Fruit fly (Drosophila melanogaster) whole organism, embryonic: ENCODE data around the gene CG12814.

Experiments
- Atf-2 ChIP-seq: fragments of 200-800 bp; sonication (Bioruptor generic); optimal IDR thresholded peaks from 2 replicates; lab custom pipeline; 2016; ENCODE audit warnings: missing biosample characterization, missing genetic modification characterization
- CG10147 ChIP-seq: fragments of 200-800 bp; sonication (Bioruptor generic); optimal IDR thresholded peaks from 2 replicates; lab custom pipeline; 2019; ENCODE audit warnings: missing biosample characterization, mild to moderate bottlenecking, missing genetic modification characterization, moderate library complexity
- CG12659 ChIP-seq: fragments of 200-800 bp; sonication (Bioruptor generic); optimal IDR thresholded peaks from 3 replicates; lab custom pipeline; 2017; ENCODE audit warnings: mild to moderate bottlenecking, missing biosample characterization, missing genetic modification reagents, missing genetic modification characterization
- CG13296 ChIP-seq: fragments of 200-800 bp; sonication (Bioruptor generic); optimal IDR thresholded peaks from 3 replicates; lab custom pipeline; 2018; ENCODE audit warnings: missing biosample characterization, mild to moderate bottlenecking, missing genetic modification characterization
- CG14441 ChIP-seq: fragments of 200-800 bp; sonication (Bioruptor generic); IDR thresholded peaks from 2 replicates; pipeline ENCODE4 v1.3.6; 2022; ENCODE audit warnings: missing biosample characterization, missing genetic modification characterization
- CG14965 ChIP-seq: fragments of 200-800 bp; sonication (Bioruptor generic); optimal IDR thresholded peaks from 2 replicates; lab custom pipeline; 2016; ENCODE audit warnings: missing biosample characterization, missing genetic modification characterization, borderline replicate concordance
- CG15514 ChIP-seq: fragments of 200-800 bp; sonication (Bioruptor generic); optimal IDR thresholded peaks from 3 replicates; lab custom pipeline; 2017; ENCODE audit warnings: missing biosample characterization, missing genetic modification characterization, mild to moderate bottlenecking, moderate library complexity, missing genetic modification reagents
- CG16815 ChIP-seq: fragments of 200-800 bp; sonication (Bioruptor generic); optimal IDR thresholded peaks from 3 replicates; lab custom pipeline; 2017; ENCODE audit warnings: missing biosample characterization, mild to moderate bottlenecking, missing genetic modification characterization
- CG17359 ChIP-seq: fragments of 200-800 bp; sonication (Bioruptor generic); optimal IDR thresholded peaks from 3 replicates; lab custom pipeline; 2018; ENCODE audit warnings: missing biosample characterization, mild to moderate bottlenecking, missing genetic modification characterization, moderate library complexity
- CG1792 ChIP-seq: fragments of 200-800 bp; sonication (Bioruptor generic); optimal IDR thresholded peaks from 2 replicates; lab custom pipeline; 2016; ENCODE audit warnings: missing biosample characterization, missing genetic modification characterization
- CG18619 ChIP-seq: fragments of 200-800 bp; sonication (Bioruptor generic); optimal IDR thresholded peaks from 3 replicates; lab custom pipeline; 2017; ENCODE audit warnings: missing biosample characterization, mild to moderate bottlenecking, missing genetic modification characterization
- CG2116 ChIP-seq: fragments of 200-800 bp; sonication (Bioruptor generic); optimal IDR thresholded peaks from 3 replicates; lab custom pipeline; 2018; ENCODE audit warnings: missing biosample characterization, mild to moderate bottlenecking, missing genetic modification characterization
- CG2202 ChIP-seq: fragments of 200-800 bp; sonication (Bioruptor generic); optimal IDR thresholded peaks from 2 replicates; lab custom pipeline; 2018; ENCODE audit warnings: missing biosample characterization, mild to moderate bottlenecking, missing genetic modification characterization
- CG4282 ChIP-seq: fragments of 200-800 bp; sonication (Bioruptor generic); optimal IDR thresholded peaks from 2 replicates; lab custom pipeline; 2016; ENCODE audit warnings: missing biosample characterization, missing genetic modification characterization
- CG7271 ChIP-seq: fragments of 200-800 bp; sonication (Bioruptor generic); optimal IDR thresholded peaks from 2 replicates; lab custom pipeline; 2018; ENCODE audit warnings: missing biosample characterization, mild to moderate bottlenecking, missing genetic modification characterization, moderate library complexity
- CG8388 ChIP-seq: fragments of 200-800 bp; sonication (Bioruptor generic); optimal IDR thresholded peaks from 2 replicates; lab custom pipeline; 2019; ENCODE audit warnings: missing biosample characterization, mild to moderate bottlenecking, missing genetic modification characterization, moderate library complexity
- Chrac-16 ChIP-seq: fragments of 200-800 bp; sonication (Bioruptor generic); optimal IDR thresholded peaks from 3 replicates; lab custom pipeline; 2016; ENCODE audit warnings: missing biosample characterization, missing genetic modification characterization
- Drgx ChIP-seq: fragments of 200-800 bp; sonication (Bioruptor generic); IDR thresholded peaks from 2 replicates; pipeline ENCODE4 v1.3.6; 2022; ENCODE audit warnings: missing biosample characterization, missing genetic modification characterization
- E2f1 ChIP-seq: fragments of 200-800 bp; sonication (Bioruptor generic); IDR thresholded peaks from 2 replicates; pipeline ENCODE4 v1.3.6; 2022; ENCODE audit warnings: missing biosample characterization, missing genetic modification characterization
- H2.0 ChIP-seq: fragments of 200-800 bp; sonication (Bioruptor generic); IDR thresholded peaks from 2 replicates; pipeline ENCODE4 v1.3.6; 2022; ENCODE audit warnings: missing biosample characterization, missing genetic modification characterization
- Poxn ChIP-seq: fragments of 200-800 bp; sonication (Bioruptor generic); IDR thresholded peaks from 2 replicates; pipeline ENCODE4 v1.3.6; 2022; ENCODE audit warnings: missing biosample characterization, missing genetic modification characterization
- Sox100B ChIP-seq: fragments of 200-800 bp; sonication (Bioruptor generic); optimal IDR thresholded peaks from 3 replicates; lab custom pipeline; 2018; ENCODE audit warnings: missing biosample characterization, mild to moderate bottlenecking, missing genetic modification characterization
- Vsx1 ChIP-seq: fragments of 200-800 bp; sonication (Bioruptor generic); optimal IDR thresholded peaks from 2 replicates; lab custom pipeline; 2017; ENCODE audit warnings: missing biosample characterization, mild to moderate bottlenecking, missing genetic modification characterization, missing genetic modification reagents
- Xbp1 ChIP-seq: fragments of 200-800 bp; sonication (Bioruptor generic); optimal IDR thresholded peaks from 3 replicates; lab custom pipeline; 2016; ENCODE audit warnings: missing biosample characterization, mild to moderate bottlenecking, missing genetic modification characterization
- Xrp1 ChIP-seq: fragments of 200-800 bp; sonication (Bioruptor generic); IDR thresholded peaks from 2 replicates; pipeline ENCODE4 v1.3.6; 2022; ENCODE audit warnings: missing biosample characterization, missing genetic modification characterization
- YL-1 ChIP-seq: fragments of 200-800 bp; sonication (Bioruptor generic); optimal IDR thresholded peaks from 3 replicates; lab custom pipeline; 2017; ENCODE audit warnings: missing biosample characterization, mild to moderate bottlenecking, missing genetic modification characterization
- ash1 ChIP-seq: fragments of 200-800 bp; sonication (Bioruptor generic); optimal IDR thresholded peaks from 2 replicates; lab custom pipeline; 2018; ENCODE audit warnings: missing biosample characterization, mild to moderate bottlenecking, missing genetic modification characterization
- ato ChIP-seq: fragments of 200-800 bp; sonication (Bioruptor generic); IDR thresholded peaks from 2 replicates; pipeline ENCODE4 v1.3.6; 2022; ENCODE audit warnings: missing biosample characterization, missing genetic modification characterization; ENCODE audit not compliant: partially characterized antibody
- ci ChIP-seq: fragments of 200-800 bp; sonication (Bioruptor generic); IDR thresholded peaks from 3 replicates; pipeline ENCODE4 v1.3.6; 2022; ENCODE audit warnings: missing biosample characterization, missing genetic modification characterization
- da ChIP-seq: fragments of 200-800 bp; sonication (Bioruptor generic); optimal IDR thresholded peaks from 2 replicates; lab custom pipeline; 2016; ENCODE audit warnings: missing biosample characterization, missing genetic modification characterization
- danr ChIP-seq: fragments of 200-800 bp; sonication (Bioruptor generic); IDR thresholded peaks from 2 replicates; pipeline ENCODE4 v1.3.6; 2022; ENCODE audit warnings: missing biosample characterization, missing genetic modification characterization
- fd3F ChIP-seq: fragments of 200-800 bp; sonication (Bioruptor generic); optimal IDR thresholded peaks from 2 replicates; lab custom pipeline; 2018; ENCODE audit warnings: missing biosample characterization, mild to moderate bottlenecking, missing genetic modification characterization, moderate library complexity
- ftz-f1 ChIP-seq: fragments of 200-800 bp; sonication (Bioruptor generic); optimal IDR thresholded peaks from 2 replicates; lab custom pipeline; 2016; ENCODE audit warnings: missing biosample characterization, missing genetic modification characterization
- h ChIP-seq: fragments of >200 bp; optimal IDR thresholded peaks from 2 replicates; lab custom pipeline; 2017
- hkb ChIP-seq, 2 experiments: fragments of 200-800 bp in 1 of 2; fragments of >200 bp in 1 of 2; sonication (Bioruptor generic) in 1 of 2; IDR thresholded peaks in 1 of 2; optimal IDR thresholded peaks in 1 of 2; 2 replicates each; pipeline versions ENCODE4 v1.3.6 to Lab custom; 2017 to 2022; ENCODE audit warnings: missing biosample characterization in 1 of 2, missing genetic modification characterization in 1 of 2
- insv ChIP-seq, 2 experiments: fragments of 200-800 bp; sonication (Bioruptor generic); optimal IDR thresholded peaks; 3 replicates each; lab custom pipeline; 2016 to 2018; ENCODE audit warnings: missing biosample characterization in 2 of 2, missing genetic modification characterization in 2 of 2
- klu ChIP-seq: fragments of 200-800 bp; sonication (Bioruptor generic); IDR thresholded peaks from 2 replicates; pipeline ENCODE4 v1.3.6; 2022; ENCODE audit warnings: missing biosample characterization, missing genetic modification characterization
- knrl ChIP-seq: fragments of 200-800 bp; sonication (Bioruptor generic); IDR thresholded peaks from 3 replicates; pipeline ENCODE4 v1.3.6; 2022; ENCODE audit warnings: missing biosample characterization, missing genetic modification characterization; ENCODE audit not compliant: partially characterized antibody
- lmd ChIP-seq: fragments of 200-800 bp; sonication (Bioruptor generic); IDR thresholded peaks from 2 replicates; pipeline ENCODE4 v1.3.6; 2022; ENCODE audit warnings: missing biosample characterization, missing genetic modification characterization
- nau ChIP-seq: fragments of 200-800 bp; sonication (Bioruptor generic); optimal IDR thresholded peaks from 3 replicates; lab custom pipeline; 2017; ENCODE audit warnings: missing biosample characterization, mild to moderate bottlenecking, missing genetic modification characterization, missing genetic modification reagents
- nerfin-2 ChIP-seq: fragments of 200-800 bp; sonication (Bioruptor generic); IDR thresholded peaks from 2 replicates; pipeline ENCODE4 v1.3.6; 2022; ENCODE audit warnings: missing biosample characterization, missing genetic modification characterization; ENCODE audit not compliant: partially characterized antibody
- nmo ChIP-seq: fragments of 200-800 bp; sonication (Bioruptor generic); optimal IDR thresholded peaks from 2 replicates; lab custom pipeline; 2018; ENCODE audit warnings: missing biosample characterization, mild to moderate bottlenecking, missing genetic modification characterization, moderate library complexity
- org-1 ChIP-seq: fragments of 200-800 bp; sonication (Bioruptor generic); optimal IDR thresholded peaks from 2 replicates; lab custom pipeline; 2017; ENCODE audit warnings: missing biosample characterization, missing genetic modification characterization
- pita ChIP-seq: fragments of 200-800 bp; sonication (Bioruptor generic); optimal IDR thresholded peaks from 2 replicates; lab custom pipeline; 2017; ENCODE audit warnings: missing biosample characterization, mild to moderate bottlenecking, missing genetic modification characterization
- row ChIP-seq: fragments of 200-800 bp; sonication (Bioruptor generic); IDR thresholded peaks from 3 replicates; pipeline ENCODE4 v1.3.6; 2022; ENCODE audit warnings: missing biosample characterization, missing genetic modification characterization
- run ChIP-seq: fragments of 200-800 bp; sonication (Bioruptor generic); optimal IDR thresholded peaks from 3 replicates; lab custom pipeline; 2018; ENCODE audit warnings: missing biosample characterization, mild to moderate bottlenecking, missing genetic modification characterization
- sens ChIP-seq: fragments of 200-800 bp; sonication (Bioruptor generic); peaks from one replicate; lab custom pipeline; 2016; ENCODE audit warnings: missing biosample characterization, missing genetic modification characterization
- sna ChIP-seq: fragments of 200-800 bp; sonication (Bioruptor generic); IDR thresholded peaks from 2 replicates; pipeline ENCODE4 v1.3.6; 2022; ENCODE audit warnings: missing biosample characterization, missing genetic modification characterization; ENCODE audit not compliant: partially characterized antibody
- sqz ChIP-seq: fragments of 200-800 bp; sonication (Bioruptor generic); optimal IDR thresholded peaks from 3 replicates; lab custom pipeline; 2018; ENCODE audit warnings: missing biosample characterization, mild to moderate bottlenecking, missing genetic modification characterization
- ttk ChIP-seq: fragments of 200-800 bp; sonication (Bioruptor generic); IDR thresholded peaks from 2 replicates; pipeline ENCODE4 v2.1.2; 2022; ENCODE audit warnings: missing biosample characterization, missing genetic modification characterization
- zen ChIP-seq: fragments of 200-800 bp; sonication (Bioruptor generic); optimal IDR thresholded peaks from 3 replicates; lab custom pipeline; 2018; ENCODE audit warnings: missing biosample characterization, mild to moderate bottlenecking, missing genetic modification characterization, moderate library complexity

Gene CG12814

dm6 chr3R:10130091-10130490, 59.3 kb downstream of the CG12814 start (continued):
- TF ChIP-seq CG8388 (GFP tag; lab: Kevin White, UChicago) (peak; percentile 60), nmo (GFP tag; lab: Kevin White, UChicago) (peak; percentile 64), sqz (GFP tag; lab: Kevin White, UChicago) (peak; percentile 5), Chrac-16 (GFP tag; lab: Kevin White, UChicago) (peak; percentile 28), YL-1 (GFP tag; lab: Kevin White, UChicago) (no peak), da (GFP tag; lab: Kevin White, UChicago) (no peak), knrl (no peak), sens (GFP tag; lab: Kevin White, UChicago) (peak; percentile 91), danr (GFP tag; lab: Robert Waterston, UW) (no peak), CG14965 (no peak), h (lab: Kevin White, UChicago) (no peak), Xbp1 (GFP tag; lab: Kevin White, UChicago) (peak; percentile 34), CG4282 (GFP tag; lab: Kevin White, UChicago) (no peak), ato (GFP tag; lab: Robert Waterston, UW) (no peak), ftz-f1 (GFP tag; lab: Kevin White, UChicago) (no peak), CG16815 (GFP tag; lab: Kevin White, UChicago) (peak; percentile 8), pita (GFP tag; lab: Kevin White, UChicago) (no peak), CG10147 (peak; percentile 75), insv (GFP tag; optimal IDR thresholded peaks at IDR 0.05; lab: Kevin White, UChicago) (no peak), CG18619 (GFP tag; lab: Kevin White, UChicago) (peak; percentile 40), CG2116 (GFP tag; lab: Kevin White, UChicago) (peak; percentile 10), org-1 (GFP tag; lab: Kevin White, UChicago) (peak; percentile 45), sna (no peak), CG15514 (GFP tag; lab: Kevin White, UChicago) (peak; percentile 38), E2f1 (GFP tag; lab: Robert Waterston, UW) (peak; percentile 65), Atf-2 (GFP tag; lab: Kevin White, UChicago) (no peak), H2.0 (GFP tag; lab: Robert Waterston, UW) (peak; percentile 48), fd3F (peak; percentile 51), CG13296 (GFP tag; lab: Kevin White, UChicago) (peak; percentile 62), Xrp1 (peak; percentile 72; the same call in 1 of the 2 replicates), CG17359 (tag; lab: Kevin White, UChicago) (peak; percentile 74), nerfin-2 (GFP tag; lab: Robert Waterston, UW) (no peak), CG7271 (no peak), klu (GFP tag; lab: Robert Waterston, UW) (no peak), Drgx (GFP tag; lab: Robert Waterston, UW) (peak; percentile 88), Sox100B (GFP tag; lab: Kevin White, UChicago) (peak; percentile 47), hkb (optimal IDR thresholded peaks at IDR 0.05; lab: Kevin White, UChicago) (no peak), hkb (GFP tag; IDR thresholded peaks at IDR 0.05; lab: Robert Waterston, UW) (peak; percentile 78), CG14441 (peak; percentile 71), zen (tag; lab: Kevin White, UChicago) (no peak), ash1 (no peak), CG1792 (GFP tag; lab: Kevin White, UChicago) (no peak), ci (GFP tag; lab: Robert Waterston, UW) (peak; percentile 81), ttk (GFP tag; lab: Robert Waterston, UW) (peak; percentile 61), run (tag; lab: Kevin White, UChicago) (peak; percentile 27), CG2202 (tag; lab: Kevin White, UChicago) (no peak), nau (GFP tag; lab: Kevin White, UChicago) (no peak), Poxn (GFP tag; lab: Robert Waterston, UW) (no peak), row (peak; percentile 78), lmd (GFP tag; lab: Robert Waterston, UW) (peak; percentile 75), Vsx1 (GFP tag; lab: Kevin White, UChicago) (no peak), CG12659 (GFP tag; lab: Kevin White, UChicago) (peak; percentile 45)
